Worm (Caenorhabditis elegans) whole organism, late embryonic: ENCODE results near the gene ttr-43.

Source experiments
- C38D4.7 ChIP-seq: fragments of 200-800 bp; sonication (Bioruptor generic); optimal IDR thresholded peaks from 2 replicates; lab custom pipeline; 2018; ENCODE audit warnings: mild to moderate bottlenecking, missing genetic modification characterization, moderate library complexity, missing compliant biosample characterization
- K02D7.2 ChIP-seq: sonication (generic microtip); optimal IDR thresholded peaks from 2 replicates; lab custom pipeline; 2017; ENCODE audit warnings: mild to moderate bottlenecking, missing genetic modification characterization, missing compliant biosample characterization
- K09A11.1 ChIP-seq: sonication (generic microtip); optimal IDR thresholded peaks from 2 replicates; lab custom pipeline; 2017; ENCODE audit warnings: antibody characterized with exemption, mild to moderate bottlenecking, missing genetic modification characterization, missing compliant biosample characterization; ENCODE audit not compliant: insufficient read depth
- Y22D7AL.16 ChIP-seq: sonication (generic microtip); optimal IDR thresholded peaks from 2 replicates; lab custom pipeline; 2016; ENCODE audit warnings: missing genetic modification characterization, missing compliant biosample characterization
- ama-1 ChIP-seq: fragments of 150-350 bp; optimal IDR thresholded peaks from 2 replicates; lab custom pipeline; 2014
- ceh-14 ChIP-seq: sonication (generic microtip); optimal IDR thresholded peaks from 2 replicates; lab custom pipeline; 2016; ENCODE audit warnings: missing genotype, missing genetic modification characterization, missing compliant biosample characterization
- ceh-18 ChIP-seq: sonication (generic microtip); optimal IDR thresholded peaks from 2 replicates; lab custom pipeline; 2016; ENCODE audit warnings: missing genetic modification characterization, missing compliant biosample characterization
- ceh-2 ChIP-seq: sonication (generic microtip); optimal IDR thresholded peaks from 2 replicates; lab custom pipeline; 2016; ENCODE audit warnings: missing genotype, missing genetic modification characterization, missing compliant biosample characterization
- ceh-22 ChIP-seq: sonication (generic microtip); optimal IDR thresholded peaks from 2 replicates; lab custom pipeline; 2017; ENCODE audit warnings: missing biosample characterization, missing genetic modification characterization
- ceh-24 ChIP-seq: sonication (generic microtip); optimal IDR thresholded peaks from 2 replicates; lab custom pipeline; 2016; ENCODE audit warnings: mild to moderate bottlenecking, missing genetic modification characterization, missing compliant biosample characterization
- ceh-30 ChIP-seq: fragments of 150-350 bp; optimal IDR thresholded peaks from 2 replicates; lab custom pipeline; 2014; ENCODE audit warnings: missing biosample characterization, missing genetic modification characterization
- ceh-45 ChIP-seq: fragments of 200-800 bp; sonication (Bioruptor generic); IDR thresholded peaks from 2 replicates; pipeline ENCODE4 v1.3.6; 2022; ENCODE audit warnings: missing genetic modification reagents, missing genetic modification characterization, missing compliant biosample characterization
- ceh-9 ChIP-seq: sonication (generic microtip); optimal IDR thresholded peaks from 2 replicates; lab custom pipeline; 2016; ENCODE audit warnings: mild to moderate bottlenecking, missing genetic modification characterization, inconsistent platforms, missing compliant biosample characterization
- che-1 ChIP-seq: sonication (generic microtip); optimal IDR thresholded peaks from 2 replicates; lab custom pipeline; 2016; ENCODE audit warnings: mild to moderate bottlenecking, missing genetic modification characterization, missing compliant biosample characterization
- dmd-4 ChIP-seq: sonication (generic microtip); optimal IDR thresholded peaks from 2 replicates; lab custom pipeline; 2016; ENCODE audit warnings: borderline replicate concordance, missing genetic modification characterization, missing compliant biosample characterization
- elt-2 ChIP-seq: sonication (generic microtip); optimal IDR thresholded peaks from 2 replicates; lab custom pipeline; 2016; ENCODE audit warnings: missing genetic modification reagents, missing genetic modification characterization, missing compliant biosample characterization
- ets-4 ChIP-seq: sonication (generic microtip); optimal IDR thresholded peaks from 2 replicates; lab custom pipeline; 2016; ENCODE audit warnings: missing genetic modification characterization, missing compliant biosample characterization
- eyg-1 ChIP-seq: sonication (generic microtip); optimal IDR thresholded peaks from 2 replicates; lab custom pipeline; 2016; ENCODE audit warnings: missing genotype, missing genetic modification characterization, missing compliant biosample characterization
- fax-1 ChIP-seq: sonication (generic microtip); optimal IDR thresholded peaks from 2 replicates; lab custom pipeline; 2016; ENCODE audit warnings: missing genotype, missing genetic modification characterization, missing compliant biosample characterization
- fkh-10 ChIP-seq: fragments of 150-350 bp; optimal IDR thresholded peaks from 2 replicates; lab custom pipeline; 2014; ENCODE audit warnings: missing biosample characterization, missing genetic modification reagents, missing genetic modification characterization
- fkh-6 ChIP-seq: sonication (generic microtip); optimal IDR thresholded peaks from 2 replicates; lab custom pipeline; 2016; ENCODE audit warnings: missing genetic modification characterization, missing compliant biosample characterization
- hlh-13 ChIP-seq: fragments of 200-800 bp; sonication (Bioruptor generic); optimal IDR thresholded peaks from 2 replicates; lab custom pipeline; 2018; ENCODE audit warnings: mild to moderate bottlenecking, missing genetic modification characterization, missing compliant biosample characterization
- hlh-8 ChIP-seq: sonication (generic microtip); optimal IDR thresholded peaks from 2 replicates; lab custom pipeline; 2016; ENCODE audit warnings: missing genotype, missing genetic modification characterization, missing compliant biosample characterization
- nhr-11 ChIP-seq: fragments of 150-350 bp; optimal IDR thresholded peaks from 2 replicates; lab custom pipeline; 2014; ENCODE audit warnings: missing biosample characterization, missing genetic modification characterization
- pat-9 ChIP-seq: fragments of 200-800 bp; sonication (Bioruptor generic); optimal IDR thresholded peaks from 2 replicates; lab custom pipeline; 2018; ENCODE audit warnings: mild to moderate bottlenecking, missing genetic modification characterization, moderate library complexity, missing compliant biosample characterization
- pax-1 ChIP-seq: fragments of 150-350 bp; optimal IDR thresholded peaks from 2 replicates; lab custom pipeline; 2014; ENCODE audit warnings: missing biosample characterization, missing genetic modification characterization
- pha-2 ChIP-seq: sonication (generic microtip); optimal IDR thresholded peaks from 2 replicates; lab custom pipeline; 2017; ENCODE audit warnings: mild to moderate bottlenecking, missing genetic modification characterization, missing compliant biosample characterization
- pha-4 ChIP-seq: fragments of 150-350 bp; optimal IDR thresholded peaks from 2 replicates; lab custom pipeline; 2018; ENCODE audit warnings: missing biosample characterization, missing genetic modification reagents, missing genetic modification characterization
- rnt-1 ChIP-seq: sonication (generic microtip); optimal IDR thresholded peaks from 2 replicates; lab custom pipeline; 2016; ENCODE audit warnings: missing genetic modification characterization, missing compliant biosample characterization
- sdc-2 ChIP-seq: sonication (generic microtip); optimal IDR thresholded peaks from 2 replicates; lab custom pipeline; 2016; ENCODE audit warnings: missing genotype, missing genetic modification characterization, missing compliant biosample characterization
- sox-4 ChIP-seq: sonication (generic microtip); optimal IDR thresholded peaks from 2 replicates; lab custom pipeline; 2017; ENCODE audit warnings: mild to moderate bottlenecking, missing genetic modification characterization, inconsistent platforms, missing compliant biosample characterization
- tbx-7 ChIP-seq: sonication (generic microtip); optimal IDR thresholded peaks from 2 replicates; lab custom pipeline; 2016; ENCODE audit warnings: missing genotype, missing genetic modification characterization, missing compliant biosample characterization
- ttx-3 ChIP-seq: sonication (generic microtip); optimal IDR thresholded peaks from 2 replicates; lab custom pipeline; 2016; ENCODE audit warnings: missing genetic modification reagents, missing genetic modification characterization, missing compliant biosample characterization
- unc-3 ChIP-seq, 2 experiments: fragments of 200-800 bp in 1 of 2; sonication (Bioruptor generic) in 1 of 2; sonication (generic microtip) in 1 of 2; conservative IDR thresholded peaks in 1 of 2; optimal IDR thresholded peaks in 1 of 2; 2 replicates each; pipeline versions ENCODE4 v1.3.6 to Lab custom; 2016 to 2022; ENCODE audit warnings: missing compliant biosample characterization in 2 of 2, missing genetic modification characterization in 2 of 2, missing genetic modification reagents in 1 of 2
- unc-55 ChIP-seq: sonication (generic microtip); optimal IDR thresholded peaks from 2 replicates; lab custom pipeline; 2017; ENCODE audit warnings: missing biosample characterization, missing genetic modification reagents, missing genetic modification characterization
- unc-86 ChIP-seq: sonication (generic microtip); optimal IDR thresholded peaks from 2 replicates; lab custom pipeline; 2016; ENCODE audit warnings: missing genetic modification characterization, missing compliant biosample characterization
- ztf-16 ChIP-seq: sonication (generic microtip); optimal IDR thresholded peaks from 2 replicates; lab custom pipeline; 2017; ENCODE audit warnings: missing genetic modification characterization, missing compliant biosample characterization

Gene ttr-43

DNA sequence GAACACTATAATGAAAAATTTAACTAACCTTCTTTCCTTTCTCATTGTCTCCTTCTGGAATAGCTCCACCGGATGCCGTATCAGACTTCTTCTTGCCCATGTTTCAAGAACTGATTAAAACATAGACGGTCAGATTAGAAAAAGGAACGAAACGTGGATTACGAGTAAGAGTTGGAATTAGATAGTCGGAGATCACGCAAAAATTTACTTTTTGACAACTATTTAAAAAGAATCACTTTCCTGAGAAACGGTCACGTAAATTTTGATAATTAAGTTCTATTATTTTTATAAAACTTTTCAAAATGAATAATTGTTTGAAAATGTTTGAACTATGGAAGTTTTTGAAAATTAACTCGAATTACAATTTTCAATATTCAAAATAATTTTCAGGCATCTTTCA, 21.6 kb upstream of the ttr-43 start, which contains the start of gene cyc-2.2:
cyc-2.2 (minus strand) TSS at position 101 of the 400 bp plus-strand sequence.
- TF ChIP-seq ceh-14 (tag; lab: Kevin White, UChicago) (no peak), unc-86 (no peak), elt-2 (tag; lab: Kevin White, UChicago) (no peak), ceh-45 (GFP tag; lab: Robert Waterston, UW) (no peak), hlh-13 (GFP tag; lab: Kevin White, UChicago) (no peak), Y22D7AL.16 (tag; lab: Kevin White, UChicago) (no peak), pha-4 (tag; lab: Kevin White, UChicago) (no peak)

DNA sequence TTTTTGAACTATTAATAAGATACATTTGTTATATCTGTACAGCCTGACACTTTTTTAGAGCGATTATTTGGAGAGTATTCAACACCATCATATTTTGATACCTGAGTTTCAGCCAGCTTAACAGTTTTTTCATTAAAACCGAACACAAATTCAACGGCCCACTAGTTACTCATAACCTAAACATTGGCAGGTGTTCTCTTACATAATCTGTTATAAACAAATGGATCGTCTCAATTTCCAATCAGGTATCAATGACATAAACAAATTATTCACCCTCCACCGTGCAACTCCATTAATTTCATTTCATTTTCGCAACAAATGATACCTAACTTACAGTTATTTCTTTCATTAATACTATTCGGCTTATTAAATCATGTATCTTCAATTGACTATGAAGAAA, 20.5 kb upstream of the ttr-43 start, which contains the start of gene cubn-1:
cubn-1 (plus strand) TSS at position 301 of the 400 bp plus-strand sequence.
- TF ChIP-seq ceh-22 (tag; lab: Kevin White, UChicago) (no peak), fkh-6 (tag; lab: Kevin White, UChicago) (no peak), ceh-45 (GFP tag; lab: Robert Waterston, UW) (no peak), fax-1 (tag; lab: Kevin White, UChicago) (no peak), fkh-10 (no peak), ceh-9 (tag; lab: Kevin White, UChicago) (no peak), hlh-13 (GFP tag; lab: Kevin White, UChicago) (no peak), ceh-2 (tag; lab: Kevin White, UChicago) (no peak), Y22D7AL.16 (tag; lab: Kevin White, UChicago) (no peak), ama-1 (lab: Kevin White, UChicago) (no peak), sdc-2 (no peak), unc-3 (GFP tag; conservative IDR thresholded peaks at IDR 0.05; lab: Robert Waterston, UW) (no peak), unc-3 (tag; optimal IDR thresholded peaks at IDR 0.05; lab: Kevin White, UChicago) (no peak), ets-4 (tag; lab: Kevin White, UChicago) (no peak), pha-2 (tag; lab: Kevin White, UChicago) (no peak)

DNA sequence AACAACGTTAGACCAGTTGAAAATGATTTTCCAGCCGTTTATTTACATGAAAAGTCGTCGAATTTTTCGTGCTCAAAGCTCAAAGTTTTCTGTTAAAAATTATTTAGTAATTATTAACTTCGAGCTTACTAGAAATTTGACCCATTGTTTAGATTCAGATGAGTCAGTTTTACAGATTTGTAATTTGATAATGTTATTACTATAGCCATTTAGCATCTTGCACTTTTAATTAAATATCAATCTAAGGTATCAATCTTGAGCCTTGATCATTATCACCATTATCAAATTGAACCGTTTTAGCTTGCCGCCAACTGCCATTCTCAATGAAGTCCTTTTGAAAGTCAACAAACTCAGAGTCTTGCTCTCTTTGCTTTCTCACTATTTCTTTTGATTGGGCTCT, 19.0 kb upstream of the ttr-43 start, which contains the start of gene ZC116.1:
ZC116.1 (plus strand) TSS at position 301 of the 400 bp plus-strand sequence.
- no peak for TF ChIP-seq dmd-4 (tag; lab: Kevin White, UChicago)
- no peak for TF ChIP-seq rnt-1
- TF ChIP-seq sox-4 (tag; lab: Kevin White, UChicago), result no peak
- TF ChIP-seq ceh-2 (tag; lab: Kevin White, UChicago), result no peak
- TF ChIP-seq C38D4.7 (GFP tag; lab: Kevin White, UChicago), result no peak
- no peak for TF ChIP-seq pat-9 (tag; lab: Kevin White, UChicago)
- no peak for TF ChIP-seq eyg-1 (tag; lab: Kevin White, UChicago)
- TF ChIP-seq pax-1 (tag; lab: Kevin White, UChicago), result no peak
- TF ChIP-seq ceh-30 (tag; lab: Kevin White, UChicago), result no peak

- TF ChIP-seq ceh-18 (tag; lab: Kevin White, UChicago) (no peak), ceh-45 (GFP tag; lab: Robert Waterston, UW) (no peak), nhr-11 (tag; lab: Kevin White, UChicago) (no peak), Y22D7AL.16 (tag; lab: Kevin White, UChicago) (no peak), K09A11.1 (tag; lab: Kevin White, UChicago) (no peak), che-1 (no peak), unc-55 (GFP tag; lab: Kevin White, UChicago) (no peak), K02D7.2 (tag; lab: Kevin White, UChicago) (no peak), ceh-14 (tag; lab: Kevin White, UChicago) (no peak), ztf-16 (tag; lab: Kevin White, UChicago) (no peak), eyg-1 (tag; lab: Kevin White, UChicago) (no peak), unc-86 (no peak), ceh-2 (tag; lab: Kevin White, UChicago) (no peak), tbx-7 (tag; lab: Kevin White, UChicago) (no peak), ttx-3 (no peak), hlh-8 (tag; lab: Kevin White, UChicago) (no peak), ceh-24 (tag; lab: Kevin White, UChicago) (no peak)
Measured at ce11 chrV:12608857-12609256, 18.4 kb upstream of the ttr-43 start, which contains the start of gene ZC116.5. ZC116.5 (minus strand) TSS chrV:12608957.
